Worm (Caenorhabditis elegans) whole organism, mixed stage, embryonic: Measurements from ENCODE around the gene T13F2.6.

Experiments used
- blmp-1 ChIP-seq: fragments of 150-350 bp; optimal IDR thresholded peaks from 2 replicates; lab custom pipeline; 2014; ENCODE audit warnings: missing biosample characterization, missing genetic modification characterization
- ceh-39 ChIP-seq: fragments of 150-350 bp; optimal IDR thresholded peaks from 2 replicates; lab custom pipeline; 2014; ENCODE audit warnings: missing biosample characterization, missing genetic modification characterization
- ceh-43 ChIP-seq: fragments of 200-800 bp; sonication (Bioruptor generic); optimal IDR thresholded peaks from 2 replicates; lab custom pipeline; 2018; ENCODE audit warnings: mild to moderate bottlenecking, missing genetic modification characterization, moderate library complexity, missing compliant biosample characterization
- cnd-1 ChIP-seq: fragments of 200-800 bp; sonication (Bioruptor generic); optimal IDR thresholded peaks from 2 replicates; lab custom pipeline; 2018; ENCODE audit warnings: mild to moderate bottlenecking, missing genetic modification characterization, missing compliant biosample characterization
- lsy-2 ChIP-seq: fragments of 150-350 bp; optimal IDR thresholded peaks from 2 replicates; lab custom pipeline; 2014; ENCODE audit warnings: missing biosample characterization, missing genetic modification characterization
- mab-5 ChIP-seq: fragments of 150-350 bp; optimal IDR thresholded peaks from 2 replicates; lab custom pipeline; 2014; ENCODE audit warnings: missing biosample characterization, missing genetic modification characterization
- nhr-12 ChIP-seq: fragments of 150-350 bp; optimal IDR thresholded peaks from 2 replicates; lab custom pipeline; 2014; ENCODE audit warnings: missing biosample characterization, missing genetic modification characterization
- nhr-237 ChIP-seq: fragments of 150-350 bp; optimal IDR thresholded peaks from 2 replicates; lab custom pipeline; 2014; ENCODE audit warnings: missing biosample characterization, missing genetic modification characterization
- nhr-28 ChIP-seq: fragments of 150-350 bp; optimal IDR thresholded peaks from 2 replicates; lab custom pipeline; 2014; ENCODE audit warnings: missing biosample characterization, missing genetic modification characterization
- snpc-4 ChIP-seq: fragments of 150-350 bp; optimal IDR thresholded peaks from 2 replicates; lab custom pipeline; 2014; ENCODE audit warnings: missing biosample characterization, missing genetic modification characterization
- sptf-1 ChIP-seq: sonication (generic microtip); optimal IDR thresholded peaks from 2 replicates; lab custom pipeline; 2017; ENCODE audit warnings: mild to moderate bottlenecking, missing genetic modification characterization, moderate library complexity, missing compliant biosample characterization
- unc-39 ChIP-seq: fragments of 150-350 bp; optimal IDR thresholded peaks from 2 replicates; lab custom pipeline; 2014; ENCODE audit warnings: missing biosample characterization, missing genetic modification characterization
- zip-8 ChIP-seq: fragments of 150-350 bp; optimal IDR thresholded peaks from 2 replicates; lab custom pipeline; 2014; ENCODE audit warnings: missing biosample characterization, missing genetic modification characterization

DNA sequence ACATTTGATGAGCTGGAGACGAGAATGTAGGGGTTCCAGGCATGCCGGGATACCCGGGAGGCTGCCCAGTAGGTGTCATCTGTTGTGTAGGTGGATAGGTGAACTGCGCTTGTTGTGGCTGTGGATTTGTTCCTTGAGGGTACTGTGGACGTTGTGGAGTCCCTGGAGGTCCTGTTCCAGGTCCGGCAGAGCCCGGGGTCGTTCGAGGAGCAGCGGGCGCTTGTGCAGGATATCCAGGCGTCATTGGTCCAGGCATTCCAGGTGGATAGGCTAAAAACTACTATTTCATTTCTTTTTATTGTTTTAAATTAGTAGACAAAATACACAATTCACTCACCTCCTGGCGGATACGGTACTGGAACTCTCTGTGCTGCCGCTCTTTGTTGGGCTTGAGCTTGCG lies 17.1 kb downstream of the T13F2.6 start:
- no peak for TF ChIP-seq snpc-4 (tag; lab: Kevin White, UChicago)
- TF ChIP-seq nhr-237 (tag; lab: Kevin White, UChicago), result no peak
- no peak for TF ChIP-seq ceh-39 (tag; lab: Kevin White, UChicago)
- no peak for TF ChIP-seq sptf-1 (tag; lab: Kevin White, UChicago)
- TF ChIP-seq lsy-2 (tag; lab: Kevin White, UChicago), result no peak
- no peak for TF ChIP-seq ceh-43
- TF ChIP-seq unc-39 (tag; lab: Kevin White, UChicago), result no peak
- no peak for TF ChIP-seq blmp-1 (tag; lab: Kevin White, UChicago)
- no peak for TF ChIP-seq nhr-28 (tag; lab: Kevin White, UChicago)
- TF ChIP-seq nhr-12 (tag; lab: Kevin White, UChicago), result no peak
- no peak for TF ChIP-seq zip-8 (tag; lab: Kevin White, UChicago)
- no peak for TF ChIP-seq mab-5 (tag; lab: Kevin White, UChicago)
- TF ChIP-seq cnd-1, result no peak
